Worm (Caenorhabditis elegans): ENCODE measurements around the gene K08H2.10.

Gene K08H2.10

DNA sequence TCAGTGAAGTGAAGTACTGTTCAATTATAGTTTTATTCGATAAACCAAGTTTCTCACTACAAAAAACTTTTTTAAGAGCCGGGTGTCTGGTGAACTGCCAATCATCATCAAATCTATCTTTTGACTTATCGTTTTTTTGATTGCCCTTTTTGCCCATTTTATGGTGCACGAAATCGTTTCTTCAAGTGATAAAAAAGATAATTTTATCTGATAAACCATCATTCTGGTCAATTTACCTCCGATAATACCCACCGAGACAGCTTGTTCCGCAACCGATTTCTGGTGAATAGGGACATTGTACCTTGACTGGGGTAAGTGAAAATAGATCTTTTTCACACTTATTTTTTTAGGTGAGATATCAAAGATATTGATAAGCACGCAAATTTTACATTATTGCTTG lies at the start of gene K08H2.10:
Gene K08H2.10 (plus strand): TSS at position 230 of the 400 bp plus-strand sequence.
- TF ChIP-seq elt-2 (tag; optimal IDR thresholded peaks at IDR 0.05), result peak; percentile 82
- no peak for TF ChIP-seq egl-27 (tag; optimal IDR thresholded peaks at IDR 0.05)
- TF ChIP-seq tlp-1 (tag; optimal IDR thresholded peaks at IDR 0.05), result peak; percentile 77
- TF ChIP-seq efl-1 (optimal IDR thresholded peaks at IDR 0.05), result no peak
- TF ChIP-seq efl-1 (GFP tag; optimal IDR thresholded peaks at IDR 0.05 in 1 of 2), result peak in 1 of 2 experiments; percentile 41

DNA sequence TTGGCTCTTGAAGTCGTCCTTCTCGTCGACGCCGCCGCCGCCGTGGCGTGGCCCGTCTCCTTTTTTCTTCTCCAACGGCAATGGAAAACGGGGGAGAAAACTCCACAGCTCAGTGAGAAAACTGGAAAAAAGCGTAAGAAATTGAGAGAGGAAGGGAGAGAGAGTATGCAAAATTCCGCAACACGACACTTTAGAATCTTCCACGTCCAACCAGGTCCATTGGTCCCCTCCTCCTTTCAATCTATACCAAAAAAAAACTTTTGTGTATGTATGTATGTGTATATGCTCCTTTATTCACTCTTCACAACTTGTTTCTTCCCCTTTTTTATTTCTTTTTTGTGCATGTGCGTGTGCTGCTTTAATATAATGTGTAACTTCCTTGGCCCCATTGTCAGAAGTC lies 48.6 kb upstream of the K08H2.10 start:
- TF ChIP-seq tbx-2 (tag; optimal IDR thresholded peaks at IDR 0.05) (no peak), nhr-20 (tag; optimal IDR thresholded peaks at IDR 0.05) (no peak), ceh-82 (tag; optimal IDR thresholded peaks at IDR 0.05) (peak in 1 of 3 experiments; percentile 0), nhr-76 (tag; optimal IDR thresholded peaks at IDR 0.05) (no peak), isw-1 (GFP tag; IDR thresholded peaks at IDR 0.05) (no peak), fkh-10 (GFP tag; optimal IDR thresholded peaks at IDR 0.05) (peak; percentile 69), elt-2 (tag; optimal IDR thresholded peaks at IDR 0.05) (no peak), ztf-11 (tag; optimal IDR thresholded peaks at IDR 0.05) (no peak), lin-14 (GFP tag; optimal IDR thresholded peaks at IDR 0.05) (peak; percentile 61), unc-130 (tag; optimal IDR thresholded peaks at IDR 0.05) (no peak), hpl-2 (GFP tag; optimal IDR thresholded peaks at IDR 0.05) (no peak), xbp-1 (tag; optimal IDR thresholded peaks at IDR 0.05) (no peak)

DNA sequence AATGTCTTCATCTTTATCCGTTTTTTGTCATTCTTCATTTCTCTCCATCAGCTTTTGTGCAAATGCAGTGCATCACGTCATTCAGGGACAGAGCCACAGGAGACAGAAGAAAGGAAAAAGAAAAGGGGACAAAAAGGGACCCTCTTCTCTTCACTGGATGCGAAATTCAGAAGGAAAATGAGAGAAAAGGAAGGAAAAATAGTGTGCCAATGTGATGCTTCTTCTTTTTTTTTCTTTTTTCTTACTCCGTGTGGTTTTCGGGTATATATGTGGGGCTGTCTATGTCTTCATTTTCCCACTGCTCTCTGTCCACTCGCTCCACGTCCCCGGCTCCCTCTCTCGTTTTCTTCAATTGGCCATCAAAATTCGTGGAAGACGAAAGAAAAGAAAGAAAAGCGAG lies 47.1 kb upstream of the K08H2.10 start:
- peak; percentile 41 for TF ChIP-seq nhr-47 (tag; optimal IDR thresholded peaks at IDR 0.05)
- TF ChIP-seq nhr-19 (GFP tag; conservative IDR thresholded peaks at IDR 0.05), result no peak
- no peak for TF ChIP-seq nhr-84 (tag; optimal IDR thresholded peaks at IDR 0.05)
- peak in 1 of 2 experiments; percentile 31 for TF ChIP-seq lin-35 (GFP tag; optimal IDR thresholded peaks at IDR 0.05)
- TF ChIP-seq sptf-1 (tag; optimal IDR thresholded peaks at IDR 0.05), result no peak
- peak; percentile 27 for TF ChIP-seq rnt-1 (tag; optimal IDR thresholded peaks at IDR 0.05)
- TF ChIP-seq pag-3 (tag; optimal IDR thresholded peaks at IDR 0.05; ENCODE audit: borderline replicate concordance, insufficient read depth), result peak; percentile 76
- peak; percentile 10 for TF ChIP-seq ceh-8 (GFP tag; optimal IDR thresholded peaks at IDR 0.05)
- TF ChIP-seq lsy-2 (tag; optimal IDR thresholded peaks at IDR 0.05), result peak; percentile 24 to 65
- no peak for TF ChIP-seq C34B4.2 (tag; optimal IDR thresholded peaks at IDR 0.05)
- TF ChIP-seq alr-1 (tag; optimal IDR thresholded peaks at IDR 0.05; ENCODE audit: borderline replicate concordance), result no peak
- peak; percentile 46 for TF ChIP-seq lin-39 (tag; optimal IDR thresholded peaks at IDR 0.05)
- peak; percentile 23 for TF ChIP-seq swsn-7 (tag; optimal IDR thresholded peaks at IDR 0.05)
- peak; percentile 62 for TF ChIP-seq dsc-1 (tag; optimal IDR thresholded peaks at IDR 0.05)
- TF ChIP-seq unc-98 (GFP tag; IDR thresholded peaks at IDR 0.05), result no peak
- TF ChIP-seq tbx-2 (tag; optimal IDR thresholded peaks at IDR 0.05), result peak; percentile 57
- TF ChIP-seq nhr-28 (tag; optimal IDR thresholded peaks at IDR 0.05), result no peak
- no peak for TF ChIP-seq mef-2 (tag; optimal IDR thresholded peaks at IDR 0.05)
- TF ChIP-seq nhr-71 (tag; optimal IDR thresholded peaks at IDR 0.05), result peak; percentile 67
- TF ChIP-seq efl-1 (optimal IDR thresholded peaks at IDR 0.05), result no peak
- TF ChIP-seq efl-1 (GFP tag; optimal IDR thresholded peaks at IDR 0.05 in 1 of 2), result peak in 1 of 2 experiments; percentile 3
- no peak for TF ChIP-seq hpl-2 (GFP tag; optimal IDR thresholded peaks at IDR 0.05)
- TF ChIP-seq isw-1 (GFP tag; IDR thresholded peaks at IDR 0.05), result peak; percentile 14; the same call in 1 of the 2 replicates
- no peak for TF ChIP-seq ama-1 (optimal IDR thresholded peaks at IDR 0.05)
- TF ChIP-seq ceh-82 (tag; optimal IDR thresholded peaks at IDR 0.05), result peak; percentile 8 to 19 (median 14)
- TF ChIP-seq xbp-1 (tag; optimal IDR thresholded peaks at IDR 0.05), result peak; percentile 43
- TF ChIP-seq snu-23 (GFP tag; optimal IDR thresholded peaks at IDR 0.05), result peak; percentile 59
- TF ChIP-seq unc-30 (tag; optimal IDR thresholded peaks at IDR 0.05), result no peak
- TF ChIP-seq unc-86 (tag; optimal IDR thresholded peaks at IDR 0.05), result peak; percentile 61
- TF ChIP-seq zag-1 (tag; optimal IDR thresholded peaks at IDR 0.05), result peak; percentile 83
- TF ChIP-seq dpl-1 (GFP tag; optimal IDR thresholded peaks at IDR 0.05), result no peak
- no peak for TF ChIP-seq ceh-88 (GFP tag; IDR thresholded peaks at IDR 0.05)
- TF ChIP-seq lin-14 (GFP tag; optimal IDR thresholded peaks at IDR 0.05), result peak; percentile 94
- peak; percentile 89 for TF ChIP-seq fkh-10 (GFP tag; optimal IDR thresholded peaks at IDR 0.05)
- TF ChIP-seq C16A3.4 (tag; optimal IDR thresholded peaks at IDR 0.05), result no peak
